Worm (Caenorhabditis elegans) whole organism, L4 larva: ENCODE measurements around the gene fpn-1.2.

Experiments
- Y5F2A.4 ChIP-seq: fragments of 200-800 bp; sonication (Bioruptor generic); optimal IDR thresholded peaks from 2 replicates; lab custom pipeline; 2018; ENCODE audit warnings: mild to moderate bottlenecking, missing genetic modification characterization, missing compliant biosample characterization
- lin-39 ChIP-seq: fragments of 150-350 bp; optimal IDR thresholded peaks from 2 replicates; lab custom pipeline; 2014; ENCODE audit warnings: missing biosample characterization, missing genetic modification reagents, missing genetic modification characterization
- pha-4 ChIP-seq, 2 experiments: fragments of 150-350 bp in 1 of 2; fragments of 200-800 bp in 1 of 2; sonication (Bioruptor generic) in 1 of 2; IDR thresholded peaks in 1 of 2; optimal IDR thresholded peaks in 1 of 2; 2 replicates each; pipeline versions ENCODE4 v1.3.6 to Lab custom; 2014 to 2022; ENCODE audit warnings: missing genetic modification characterization in 2 of 2, missing genetic modification reagents in 2 of 2, missing biosample characterization in 1 of 2, missing compliant biosample characterization in 1 of 2
- tag-97 ChIP-seq: fragments of 200-800 bp; sonication (Bioruptor generic); IDR thresholded peaks from 2 replicates; pipeline ENCODE4 v1.3.6; 2022; ENCODE audit warnings: missing genetic modification characterization, missing compliant biosample characterization
- unc-39 ChIP-seq: sonication (generic microtip); optimal IDR thresholded peaks from 2 replicates; lab custom pipeline; 2017; ENCODE audit warnings: missing biosample characterization, missing genetic modification characterization

DNA sequence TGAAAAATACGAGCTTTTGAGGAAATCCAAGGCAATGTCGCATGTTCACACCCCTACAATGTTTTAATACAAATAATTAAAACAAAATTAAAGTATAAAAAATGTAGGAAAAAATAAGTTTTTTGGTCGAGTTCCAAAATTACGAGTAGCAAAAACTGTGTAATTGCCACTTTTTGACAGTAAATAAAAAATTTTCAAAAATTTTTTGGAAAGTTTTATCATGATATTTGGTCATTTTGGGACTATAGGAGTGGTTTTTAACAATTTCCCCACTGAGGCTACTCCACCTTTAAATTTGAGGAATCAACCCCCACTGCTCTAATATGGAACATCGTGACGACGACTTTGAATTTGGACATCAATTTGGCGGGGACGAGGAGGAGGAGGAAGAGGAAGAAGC, 2.9 kb upstream of the fpn-1.2 start, which contains the start of gene gid-8:
- TF ChIP-seq unc-39, result no peak
- TF ChIP-seq Y5F2A.4 (GFP tag; lab: Kevin White, UChicago), result no peak
- no peak for TF ChIP-seq lin-39 (tag; lab: Kevin White, UChicago)
- TF ChIP-seq pha-4 (GFP tag; IDR thresholded peaks at IDR 0.05; lab: Robert Waterston, UW), result no peak
- TF ChIP-seq pha-4 (tag; optimal IDR thresholded peaks at IDR 0.05; lab: Kevin White, UChicago), result no peak
- TF ChIP-seq tag-97 (GFP tag; lab: Robert Waterston, UW), result no peak
